Fruit fly (Drosophila melanogaster) whole organism, pupa: ENCODE data around the gene Tudor-SN.

Experiments
- CG10348 ChIP-seq: fragments of 200-800 bp; sonication (Bioruptor generic); IDR thresholded peaks from 2 replicates; pipeline ENCODE4 v1.3.6; 2022; ENCODE audit warnings: missing biosample characterization, missing genetic modification characterization
- CG12605 ChIP-seq: fragments of 200-800 bp; sonication (Bioruptor generic); IDR thresholded peaks from 2 replicates; pipeline ENCODE4 v1.3.6; 2022; ENCODE audit warnings: missing biosample characterization, missing genetic modification characterization
- CG13204 ChIP-seq: fragments of 200-800 bp; sonication (Bioruptor generic); optimal IDR thresholded peaks from 2 replicates; lab custom pipeline; 2018; ENCODE audit warnings: missing biosample characterization, mild to moderate bottlenecking, missing genetic modification characterization, moderate library complexity
- CG14655 ChIP-seq: fragments of 200-800 bp; sonication (Bioruptor generic); optimal IDR thresholded peaks from 3 replicates; lab custom pipeline; 2017; ENCODE audit warnings: mild to moderate bottlenecking, missing biosample characterization, missing genetic modification reagents, missing genetic modification characterization
- CG15710 ChIP-seq: fragments of 200-800 bp; sonication (Bioruptor generic); optimal IDR thresholded peaks from 2 replicates; lab custom pipeline; 2018; ENCODE audit warnings: missing biosample characterization, mild to moderate bottlenecking, missing genetic modification characterization, moderate library complexity
- CG17806 ChIP-seq: fragments of 200-800 bp; sonication (Bioruptor generic); optimal IDR thresholded peaks from 2 replicates; lab custom pipeline; 2018; ENCODE audit warnings: missing biosample characterization, mild to moderate bottlenecking, missing genetic modification characterization, moderate library complexity
- CG32121 ChIP-seq: fragments of 200-800 bp; sonication (Bioruptor generic); IDR thresholded peaks from 2 replicates; pipeline ENCODE4 v1.3.6; 2022; ENCODE audit warnings: missing biosample characterization, missing genetic modification characterization
- CG34367 ChIP-seq: fragments of 200-800 bp; sonication (Bioruptor generic); optimal IDR thresholded peaks from 2 replicates; lab custom pipeline; 2018; ENCODE audit warnings: missing biosample characterization, mild to moderate bottlenecking, missing genetic modification characterization
- CG4496 ChIP-seq: fragments of 200-800 bp; sonication (Bioruptor generic); IDR thresholded peaks from 3 replicates; pipeline ENCODE4 v1.3.6; 2022; ENCODE audit warnings: missing biosample characterization, missing genetic modification characterization
- CG8159 ChIP-seq: fragments of 200-800 bp; sonication (Bioruptor generic); optimal IDR thresholded peaks from 3 replicates; lab custom pipeline; 2018; ENCODE audit warnings: missing biosample characterization, mild to moderate bottlenecking, missing genetic modification characterization, moderate library complexity
- CG8301 ChIP-seq: fragments of 200-800 bp; sonication (Bioruptor generic); optimal IDR thresholded peaks from 2 replicates; lab custom pipeline; 2018; ENCODE audit warnings: missing biosample characterization, mild to moderate bottlenecking, missing genetic modification characterization
- CG9948 ChIP-seq: fragments of 200-800 bp; sonication (Bioruptor generic); optimal IDR thresholded peaks from 2 replicates; lab custom pipeline; 2018; ENCODE audit warnings: missing biosample characterization, mild to moderate bottlenecking, missing genetic modification characterization, moderate library complexity
- D1 ChIP-seq: fragments of 200-800 bp; sonication (Bioruptor generic); optimal IDR thresholded peaks from 2 replicates; lab custom pipeline; 2018; ENCODE audit warnings: missing biosample characterization, mild to moderate bottlenecking, missing genetic modification characterization, moderate library complexity
- EcR ChIP-seq: fragments of 200-800 bp; sonication (Bioruptor generic); optimal IDR thresholded peaks from 3 replicates; lab custom pipeline; 2019; ENCODE audit warnings: missing biosample characterization, missing genetic modification characterization, mild to moderate bottlenecking, moderate library complexity, missing genetic modification reagents
- Ets98B ChIP-seq: fragments of 200-800 bp; sonication (Bioruptor generic); IDR thresholded peaks from 2 replicates; pipeline ENCODE4 v1.3.6; 2022; ENCODE audit warnings: missing biosample characterization, missing genetic modification characterization
- Pif1A ChIP-seq: fragments of 200-800 bp; sonication (Bioruptor generic); optimal IDR thresholded peaks from 3 replicates; lab custom pipeline; 2016; ENCODE audit warnings: missing biosample characterization, missing genetic modification characterization
- Pif1B ChIP-seq: fragments of 200-800 bp; sonication (Bioruptor generic); optimal IDR thresholded peaks from 3 replicates; lab custom pipeline; 2016; ENCODE audit warnings: missing biosample characterization, missing genetic modification characterization
- Snoo ChIP-seq: fragments of 200-800 bp; sonication (Bioruptor generic); optimal IDR thresholded peaks from 3 replicates; lab custom pipeline; 2017; ENCODE audit warnings: missing biosample characterization, mild to moderate bottlenecking, missing genetic modification characterization, inconsistent platforms
- fd96Ca ChIP-seq: fragments of 200-800 bp; sonication (Bioruptor generic); IDR thresholded peaks from 3 replicates; pipeline ENCODE4 v1.3.6; 2022; ENCODE audit warnings: missing biosample characterization, missing genetic modification characterization
- gl ChIP-seq: fragments of 200-800 bp; sonication (Bioruptor generic); optimal IDR thresholded peaks from 2 replicates; lab custom pipeline; 2018; ENCODE audit warnings: missing biosample characterization, mild to moderate bottlenecking, missing genetic modification characterization
- rn ChIP-seq: fragments of 200-800 bp; sonication (Bioruptor generic); IDR thresholded peaks from 2 replicates; pipeline ENCODE4 v1.3.6; 2022; ENCODE audit warnings: missing biosample characterization, missing genetic modification characterization

Gene Tudor-SN

DNA sequence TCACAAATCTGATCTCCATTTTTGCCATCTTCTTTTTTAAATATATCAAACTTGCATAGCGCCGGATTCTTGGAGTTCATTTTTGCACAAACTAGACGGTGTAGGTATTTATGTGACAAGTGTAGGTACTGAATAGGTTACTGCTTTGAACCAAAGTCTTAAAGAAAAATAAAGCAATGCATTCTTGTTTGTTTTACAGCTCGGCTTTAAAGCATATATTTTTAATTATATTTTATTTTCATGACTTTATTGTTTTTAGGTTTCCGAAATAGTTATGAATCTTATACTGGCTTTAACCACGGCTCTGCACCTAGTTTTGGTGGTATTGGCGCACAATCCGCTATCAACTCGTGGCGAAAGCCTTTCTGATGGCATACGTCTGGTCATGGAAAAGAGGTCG is 9.1 kb upstream of the Tudor-SN start, which contains the start of gene CG32845:
Gene CG32845, minus strand, starts transcription at position 101 of the 400 bp plus-strand sequence.
- TF ChIP-seq CG17806 (tag; lab: Kevin White, UChicago) (no peak), CG8159 (tag; lab: Kevin White, UChicago) (no peak), CG12605 (GFP tag; lab: Robert Waterston, UW) (no peak), CG10348 (no peak), Pif1B (GFP tag; lab: Kevin White, UChicago) (no peak), CG34367 (tag; lab: Kevin White, UChicago) (no peak), Ets98B (GFP tag; lab: Robert Waterston, UW) (no peak), CG9948 (tag; lab: Kevin White, UChicago) (no peak), Snoo (tag; lab: Kevin White, UChicago) (no peak), fd96Ca (GFP tag; lab: Robert Waterston, UW) (no peak)

DNA sequence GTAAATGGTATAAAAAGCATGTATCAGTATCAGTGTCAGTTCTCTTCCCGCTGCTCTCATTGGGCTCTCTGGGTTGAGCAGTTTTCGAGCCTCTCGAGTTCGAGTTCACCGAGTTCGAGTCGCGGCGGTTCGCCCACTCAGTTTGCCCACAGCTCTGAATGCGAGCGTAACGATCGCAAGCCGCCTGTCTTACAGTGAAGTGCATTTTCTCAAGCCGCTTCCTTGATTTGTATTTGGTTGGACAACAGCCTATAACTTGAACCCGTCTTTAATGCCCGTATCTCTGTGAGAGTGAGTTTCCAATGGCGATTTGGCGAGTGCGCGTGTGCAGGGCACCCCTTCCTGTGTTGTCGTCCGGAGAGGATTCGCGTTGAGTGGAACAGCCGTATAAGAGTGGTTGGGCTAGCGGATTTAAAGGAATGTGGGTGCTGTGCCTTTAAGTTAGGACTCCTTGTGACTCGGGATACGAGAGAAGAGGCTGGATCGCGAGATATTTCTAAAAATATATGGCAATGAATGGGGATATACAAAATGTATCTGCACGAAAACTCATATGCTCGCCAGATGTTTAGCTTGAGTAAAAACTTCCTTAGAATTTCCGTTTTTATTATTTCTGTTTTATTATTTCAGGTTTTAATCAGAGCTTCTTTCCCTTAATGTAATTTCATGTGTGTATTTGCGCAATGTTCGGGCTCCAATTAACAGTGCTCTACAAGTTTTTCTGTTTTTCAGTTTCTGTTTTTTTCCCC is 7.5 kb upstream of the Tudor-SN start:
- TF ChIP-seq rn (no peak), CG12605 (GFP tag; lab: Robert Waterston, UW) (peak; percentile 47; the same call in 1 of the 2 replicates), CG13204 (peak; percentile 22), Pif1A (GFP tag; lab: Kevin White, UChicago) (no peak), EcR (GFP tag; lab: Kevin White, UChicago) (peak; percentile 89), CG17806 (tag; lab: Kevin White, UChicago) (no peak), CG9948 (tag; lab: Kevin White, UChicago) (no peak), D1 (tag; lab: Kevin White, UChicago) (no peak), Pif1B (GFP tag; lab: Kevin White, UChicago) (no peak), Ets98B (GFP tag; lab: Robert Waterston, UW) (peak; percentile 50; the same call in 1 of the 2 replicates), CG15710 (tag; lab: Kevin White, UChicago) (no peak), fd96Ca (GFP tag; lab: Robert Waterston, UW) (no peak; the same call in 2 of the 3 replicates), CG34367 (tag; lab: Kevin White, UChicago) (no peak)
- TF ChIP-seq, all 21 proteins: peak for 4

DNA sequence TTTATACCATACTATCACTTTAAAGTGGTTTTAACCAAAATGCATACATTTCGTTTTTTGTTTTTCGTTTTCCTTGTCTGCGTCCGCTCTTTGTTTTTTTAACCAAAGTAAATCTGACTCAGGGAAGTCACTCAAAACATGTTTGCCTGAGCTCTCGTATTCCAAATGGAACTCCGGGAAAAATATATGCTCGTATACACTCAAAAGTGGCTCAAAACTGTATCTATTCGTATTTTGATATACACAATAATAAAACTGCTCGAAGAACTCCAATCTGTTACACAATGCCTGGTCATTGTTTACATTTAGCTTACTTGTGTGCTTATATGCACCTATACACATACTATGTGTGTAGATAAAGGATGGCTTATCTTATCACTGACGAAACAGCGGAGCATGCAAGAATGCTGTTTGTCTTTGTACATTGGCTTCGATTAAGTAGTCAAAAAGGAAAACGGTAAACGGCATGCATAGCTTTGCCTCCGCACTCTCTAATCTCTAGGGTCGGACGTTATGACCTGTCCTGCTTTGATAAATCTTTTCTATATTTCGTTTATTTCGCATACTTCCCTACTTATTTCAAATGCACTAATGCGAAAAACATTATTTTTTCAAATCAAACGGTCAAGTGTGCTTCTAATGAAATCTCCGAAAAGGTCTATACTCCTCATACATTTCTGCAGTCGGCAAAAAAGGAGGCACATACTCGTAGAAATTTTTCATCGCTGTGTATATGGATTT is 6.8 kb upstream of the Tudor-SN start, which contains the start of gene miple2:
Gene miple2, plus strand, starts transcription at position 441 of the 741 bp plus-strand sequence.
- TF ChIP-seq CG9948 (tag; lab: Kevin White, UChicago) (peak; percentile 79), fd96Ca (GFP tag; lab: Robert Waterston, UW) (peak; percentile 45; the same call in 1 of the 3 replicates), Pif1A (GFP tag; lab: Kevin White, UChicago) (peak; percentile 66), CG8301 (tag; lab: Kevin White, UChicago) (peak; percentile 67), CG17806 (tag; lab: Kevin White, UChicago) (peak; percentile 61), CG15710 (tag; lab: Kevin White, UChicago) (peak; percentile 49), Pif1B (GFP tag; lab: Kevin White, UChicago) (peak; percentile 49), gl (tag; lab: Kevin White, UChicago) (peak; percentile 53), CG4496 (peak; percentile 46; the same call in 2 of the 3 replicates), Snoo (tag; lab: Kevin White, UChicago) (peak; percentile 39), CG13204 (peak; percentile 21), CG32121 (GFP tag; lab: Robert Waterston, UW) (peak; percentile 23; the same call in 1 of the 2 replicates), CG8159 (tag; lab: Kevin White, UChicago) (peak; percentile 77), CG10348 (no peak), CG14655 (peak; percentile 81), Ets98B (GFP tag; lab: Robert Waterston, UW) (no peak; the same call in 1 of the 2 replicates), CG34367 (tag; lab: Kevin White, UChicago) (peak; percentile 67), EcR (GFP tag; lab: Kevin White, UChicago) (no peak), D1 (tag; lab: Kevin White, UChicago) (peak; percentile 59), rn (no peak), CG12605 (GFP tag; lab: Robert Waterston, UW) (peak; percentile 65; the same call in 1 of the 2 replicates)
- TF ChIP-seq, all 21 proteins: peak for 17

DNA sequence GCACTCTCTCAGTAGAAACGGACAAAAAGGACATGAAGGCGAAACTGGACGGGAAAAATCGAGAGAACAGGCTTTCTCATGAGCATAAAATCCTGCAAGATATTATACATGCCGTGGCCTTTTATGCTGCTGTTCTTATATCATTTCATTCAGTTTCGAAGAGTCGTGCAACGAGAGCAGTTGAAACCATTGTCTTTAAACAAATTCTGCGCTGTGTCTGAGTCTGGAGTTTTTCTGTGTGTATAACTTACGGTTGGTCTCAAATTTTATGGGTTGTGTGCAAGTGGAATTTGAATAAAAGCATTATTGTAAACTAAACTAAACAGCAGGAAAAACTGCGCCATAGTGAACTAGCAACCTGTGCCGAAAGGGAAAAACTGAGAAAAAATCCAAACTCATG is 3.4 kb upstream of the Tudor-SN start:
- TF ChIP-seq Pif1A (GFP tag; lab: Kevin White, UChicago) (no peak), fd96Ca (GFP tag; lab: Robert Waterston, UW) (no peak), CG17806 (tag; lab: Kevin White, UChicago) (no peak), D1 (tag; lab: Kevin White, UChicago) (no peak), CG14655 (no peak)

DNA sequence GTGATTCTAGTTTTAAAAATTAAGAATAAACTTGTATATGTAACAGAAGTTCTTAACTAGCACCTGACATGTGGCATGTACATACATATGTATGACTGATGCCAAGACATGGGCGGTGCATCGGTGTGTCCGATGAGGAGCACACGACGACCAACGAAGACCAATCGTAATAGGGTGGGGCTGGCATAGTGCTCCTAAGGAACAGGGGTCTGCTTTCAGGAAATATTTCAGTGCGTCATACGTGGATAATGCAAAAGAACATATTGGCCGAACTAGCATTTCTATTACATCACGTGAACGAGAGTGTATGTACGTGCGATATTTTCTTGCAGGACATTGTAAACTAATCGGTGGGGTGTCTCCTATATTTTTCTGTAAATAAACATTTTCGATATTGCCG is 2.9 kb upstream of the Tudor-SN start, which contains the start of gene miple1:
Gene miple1, plus strand, starts transcription at position 217 of the 400 bp plus-strand sequence.
- TF ChIP-seq CG12605 (GFP tag; lab: Robert Waterston, UW): no peak
- 0 out of 3 replicates have a peak, but pooled peaks have one; percentile 18 for TF ChIP-seq CG4496
